Worm (Caenorhabditis elegans): ENCODE measurements around the gene cht-1.

The cht-1 gene

DNA sequence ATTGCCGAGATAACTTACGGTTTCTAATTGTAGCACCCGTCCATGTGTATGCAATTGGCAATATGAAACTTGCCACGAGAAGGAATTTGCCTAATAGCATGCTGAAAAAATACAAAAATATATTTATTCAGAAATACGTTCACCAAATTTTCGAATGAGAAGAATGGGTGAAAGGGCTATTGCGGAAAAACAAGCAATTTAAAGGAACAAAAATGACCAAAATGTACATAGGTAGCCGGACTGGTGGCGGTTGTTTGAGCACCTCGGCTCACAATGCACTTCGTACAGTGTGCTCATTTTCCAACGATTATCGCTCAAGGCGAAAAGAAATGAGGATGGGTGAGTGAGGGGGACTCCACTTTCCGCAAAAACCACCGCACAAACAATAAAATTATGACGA, at the start of gene cht-1:
Gene cht-1 (minus strand): TSS at position 101 of the 400 bp plus-strand sequence.
- TF ChIP-seq tab-1 (GFP tag; IDR thresholded peaks at IDR 0.05) (no peak), cog-1 (tag; optimal IDR thresholded peaks at IDR 0.05) (no peak), ztf-23 (GFP tag; IDR thresholded peaks at IDR 0.05) (no peak), flt-1 (GFP tag; IDR thresholded peaks at IDR 0.05) (no peak), med-1 (GFP tag; optimal IDR thresholded peaks at IDR 0.05; ENCODE audit: insufficient read depth) (no peak), klf-2 (GFP tag; conservative IDR thresholded peaks at IDR 0.05) (no peak), ref-1 (GFP tag; conservative IDR thresholded peaks at IDR 0.05) (no peak), T22C8.4 (GFP tag; IDR thresholded peaks at IDR 0.05) (no peak), ztf-29 (GFP tag; IDR thresholded peaks at IDR 0.05) (no peak)

DNA sequence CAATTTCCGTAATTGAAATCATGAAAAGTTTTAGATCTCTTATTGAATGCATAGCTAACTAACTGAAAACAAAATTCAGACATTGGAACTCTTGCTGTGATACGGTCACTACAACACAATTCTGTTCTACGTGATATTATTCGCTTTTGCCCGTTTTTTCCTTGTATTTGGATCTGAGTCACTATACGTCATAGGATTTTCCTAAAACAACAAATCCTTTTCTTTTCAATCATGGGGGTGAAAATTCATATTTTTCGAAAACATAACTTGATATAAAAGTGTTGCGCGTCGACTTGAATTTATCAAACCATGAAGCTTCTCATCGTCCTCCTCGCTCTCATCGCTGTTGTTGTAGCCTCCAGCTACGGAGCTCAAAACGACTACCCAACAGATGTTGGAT, 46.2 kb upstream of the cht-1 start, which contains the start of gene ZK813.1:
Gene ZK813.1 (plus strand): TSS at position 301 of the 400 bp plus-strand sequence.
- TF ChIP-seq T22C8.4 (GFP tag; IDR thresholded peaks at IDR 0.05) (no peak), ztf-29 (GFP tag; IDR thresholded peaks at IDR 0.05) (no peak)

DNA sequence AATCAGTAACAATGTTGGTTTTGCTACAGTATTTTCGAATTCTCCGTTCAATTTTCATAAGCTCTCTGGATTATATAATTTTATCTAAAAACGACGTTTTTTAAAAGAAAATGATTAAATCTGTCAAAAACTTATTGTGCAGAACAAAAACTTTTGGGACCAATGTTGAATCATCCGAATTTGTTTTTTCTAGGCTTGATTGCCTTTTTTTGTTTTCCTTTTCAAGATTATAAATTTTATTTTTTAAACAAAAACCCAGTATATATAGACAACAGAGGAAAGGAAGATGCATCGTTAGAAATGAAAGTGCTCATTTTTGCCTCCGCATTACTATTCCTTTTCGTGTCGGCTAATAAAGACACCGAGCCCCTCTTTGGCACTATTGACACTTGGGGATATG, 44.7 kb upstream of the cht-1 start, which contains the start of gene ZK813.7:
Gene ZK813.7 (plus strand): TSS at position 301 of the 400 bp plus-strand sequence.
- TF ChIP-seq klf-2 (GFP tag; conservative IDR thresholded peaks at IDR 0.05): no peak
- no peak for TF ChIP-seq cog-1 (tag; optimal IDR thresholded peaks at IDR 0.05)
- TF ChIP-seq ztf-29 (GFP tag; IDR thresholded peaks at IDR 0.05): no peak
- TF ChIP-seq flt-1 (GFP tag; IDR thresholded peaks at IDR 0.05): no peak
- TF ChIP-seq ztf-23 (GFP tag; IDR thresholded peaks at IDR 0.05): no peak
- no peak for TF ChIP-seq med-1 (GFP tag; optimal IDR thresholded peaks at IDR 0.05; ENCODE audit: insufficient read depth)
- no peak for TF ChIP-seq tab-1 (GFP tag; IDR thresholded peaks at IDR 0.05)
- no peak for TF ChIP-seq T22C8.4 (GFP tag; IDR thresholded peaks at IDR 0.05)
- no peak for TF ChIP-seq ref-1 (GFP tag; conservative IDR thresholded peaks at IDR 0.05)

DNA sequence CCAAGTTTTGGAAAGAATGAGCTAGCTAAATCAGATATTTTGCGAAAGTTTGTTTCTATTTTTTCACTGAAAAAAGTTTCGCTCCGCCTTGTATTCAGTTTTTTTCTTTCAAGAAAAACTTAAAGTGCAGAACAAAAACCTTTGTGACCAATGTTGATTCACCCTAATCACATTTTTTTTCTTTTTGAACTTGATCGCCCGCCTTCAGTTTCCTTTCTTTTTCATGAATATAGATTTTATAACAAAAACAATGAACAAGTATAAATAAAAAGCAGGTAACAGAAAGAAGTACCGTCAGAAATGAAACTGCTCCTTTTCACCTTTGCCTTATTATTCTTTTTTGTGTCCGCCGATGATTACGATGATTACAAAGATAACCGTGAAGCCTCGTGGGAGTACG, 43.7 kb upstream of the cht-1 start, which contains the start of gene ZK813.2:
Gene ZK813.2 (plus strand): TSS at position 301 of the 400 bp plus-strand sequence.
- TF ChIP-seq ref-1 (GFP tag; conservative IDR thresholded peaks at IDR 0.05) (no peak), ztf-29 (GFP tag; IDR thresholded peaks at IDR 0.05) (no peak), cog-1 (tag; optimal IDR thresholded peaks at IDR 0.05) (no peak), ztf-23 (GFP tag; IDR thresholded peaks at IDR 0.05) (no peak), tab-1 (GFP tag; IDR thresholded peaks at IDR 0.05) (no peak), T22C8.4 (GFP tag; IDR thresholded peaks at IDR 0.05) (no peak), med-1 (GFP tag; optimal IDR thresholded peaks at IDR 0.05; ENCODE audit: insufficient read depth) (no peak), flt-1 (GFP tag; IDR thresholded peaks at IDR 0.05) (no peak), klf-2 (GFP tag; conservative IDR thresholded peaks at IDR 0.05) (no peak)

DNA sequence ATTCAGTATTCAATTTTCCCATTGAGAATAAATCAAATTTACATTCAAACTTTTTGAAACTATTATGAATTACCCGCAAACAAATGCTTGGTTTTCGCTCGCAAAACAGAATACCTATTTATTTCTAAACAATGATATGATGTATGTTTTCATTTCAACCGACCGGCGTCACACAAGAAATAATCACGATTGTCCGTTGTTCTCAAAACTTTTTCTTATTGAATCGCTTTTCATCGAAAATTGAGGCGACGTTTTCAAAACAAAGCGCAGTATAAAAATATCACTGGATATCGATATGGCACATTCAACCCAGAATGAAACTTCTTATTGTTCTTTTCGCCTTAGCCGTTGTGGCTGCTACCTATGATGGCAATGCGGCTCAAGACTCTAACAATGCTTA, 41.7 kb upstream of the cht-1 start, which contains the start of gene ZK813.3:
Gene ZK813.3 (plus strand): TSS at position 301 of the 400 bp plus-strand sequence.
- TF ChIP-seq ztf-29 (GFP tag; IDR thresholded peaks at IDR 0.05) (no peak), ref-1 (GFP tag; conservative IDR thresholded peaks at IDR 0.05) (no peak), tab-1 (GFP tag; IDR thresholded peaks at IDR 0.05) (no peak), med-1 (GFP tag; optimal IDR thresholded peaks at IDR 0.05; ENCODE audit: insufficient read depth) (no peak), T22C8.4 (GFP tag; IDR thresholded peaks at IDR 0.05) (no peak), flt-1 (GFP tag; IDR thresholded peaks at IDR 0.05) (no peak), ztf-23 (GFP tag; IDR thresholded peaks at IDR 0.05) (no peak), klf-2 (GFP tag; conservative IDR thresholded peaks at IDR 0.05) (no peak), cog-1 (tag; optimal IDR thresholded peaks at IDR 0.05) (no peak)

DNA sequence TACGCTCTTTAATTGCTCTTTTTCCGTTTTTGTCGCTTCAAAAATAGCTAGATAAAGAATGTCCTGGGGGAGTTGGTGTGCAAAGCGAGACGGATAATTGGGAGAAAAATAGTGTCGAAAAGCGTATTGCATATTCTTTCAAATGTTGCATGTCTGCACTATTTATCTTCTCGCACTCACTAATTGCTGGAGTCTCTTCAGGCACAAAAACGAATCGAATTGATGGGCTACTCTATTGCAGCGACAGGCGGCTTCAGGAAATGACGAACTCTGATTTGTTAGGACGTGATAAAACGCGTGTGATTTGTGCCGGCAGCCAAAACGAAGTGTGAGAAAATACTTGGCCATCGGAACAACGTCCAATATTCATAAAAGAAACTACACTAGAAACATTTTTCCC, 40.5 kb upstream of the cht-1 start:
- TF ChIP-seq ztf-23 (GFP tag; IDR thresholded peaks at IDR 0.05) (no peak), klf-2 (GFP tag; conservative IDR thresholded peaks at IDR 0.05) (no peak), T22C8.4 (GFP tag; IDR thresholded peaks at IDR 0.05) (no peak), ztf-29 (GFP tag; IDR thresholded peaks at IDR 0.05) (no peak), tab-1 (GFP tag; IDR thresholded peaks at IDR 0.05) (no peak), flt-1 (GFP tag; IDR thresholded peaks at IDR 0.05) (no peak), med-1 (GFP tag; optimal IDR thresholded peaks at IDR 0.05; ENCODE audit: insufficient read depth) (no peak), cog-1 (tag; optimal IDR thresholded peaks at IDR 0.05) (no peak), ref-1 (GFP tag; conservative IDR thresholded peaks at IDR 0.05) (no peak)

DNA sequence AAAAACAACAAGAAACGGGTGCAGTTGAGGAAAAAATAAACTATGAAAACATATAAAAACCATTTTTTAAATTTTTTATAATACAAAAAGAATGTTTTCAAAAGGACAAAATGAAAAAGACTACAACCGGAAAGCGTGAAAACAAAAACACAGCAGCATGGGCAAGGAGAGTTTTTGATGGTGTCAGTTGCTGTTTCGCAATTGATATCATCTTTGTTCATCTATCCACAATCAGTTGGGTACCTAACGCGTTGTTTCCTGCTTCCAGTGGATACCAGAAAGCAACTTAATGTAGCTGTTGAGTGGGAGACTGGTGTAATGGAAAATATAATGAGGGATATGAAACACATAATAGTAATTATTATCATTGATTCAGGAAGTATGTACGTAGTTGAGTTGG, 40.0 kb upstream of the cht-1 start:
- TF ChIP-seq med-1 (GFP tag; optimal IDR thresholded peaks at IDR 0.05; ENCODE audit: insufficient read depth) (no peak), tab-1 (GFP tag; IDR thresholded peaks at IDR 0.05) (no peak), ztf-23 (GFP tag; IDR thresholded peaks at IDR 0.05) (no peak), cog-1 (tag; optimal IDR thresholded peaks at IDR 0.05) (no peak), klf-2 (GFP tag; conservative IDR thresholded peaks at IDR 0.05) (no peak), ztf-29 (GFP tag; IDR thresholded peaks at IDR 0.05) (no peak), T22C8.4 (GFP tag; IDR thresholded peaks at IDR 0.05) (no peak), ref-1 (GFP tag; conservative IDR thresholded peaks at IDR 0.05) (no peak), flt-1 (GFP tag; IDR thresholded peaks at IDR 0.05) (no peak)

DNA sequence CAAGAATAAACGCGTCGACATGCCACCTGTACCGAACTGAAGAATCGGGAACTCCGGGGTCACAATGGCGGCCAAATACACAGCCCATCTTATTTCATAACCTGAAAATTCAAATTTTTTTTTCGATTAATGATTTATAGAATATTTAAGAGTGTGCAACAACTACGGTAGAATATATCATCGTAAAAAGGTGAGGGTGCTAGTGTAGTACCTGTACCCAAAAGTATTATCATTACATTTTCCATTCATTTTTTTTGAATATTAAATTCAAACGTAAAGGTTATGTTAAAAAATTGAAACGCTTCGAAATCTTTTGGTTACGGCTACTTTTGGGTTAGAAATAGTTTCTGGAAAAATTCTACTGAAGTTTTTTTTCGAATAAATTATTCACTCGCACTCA, 30.2 kb upstream of the cht-1 start, which contains the start of gene ZK813.4:
Gene ZK813.4 (minus strand): TSS at position 101 of the 400 bp plus-strand sequence.
- TF ChIP-seq ztf-23 (GFP tag; IDR thresholded peaks at IDR 0.05): no peak
- no peak for TF ChIP-seq flt-1 (GFP tag; IDR thresholded peaks at IDR 0.05)
- no peak for TF ChIP-seq med-1 (GFP tag; optimal IDR thresholded peaks at IDR 0.05; ENCODE audit: insufficient read depth)
- TF ChIP-seq tab-1 (GFP tag; IDR thresholded peaks at IDR 0.05): no peak
- no peak for TF ChIP-seq ref-1 (GFP tag; conservative IDR thresholded peaks at IDR 0.05)
- no peak for TF ChIP-seq klf-2 (GFP tag; conservative IDR thresholded peaks at IDR 0.05)
- TF ChIP-seq T22C8.4 (GFP tag; IDR thresholded peaks at IDR 0.05): no peak
- no peak for TF ChIP-seq ztf-29 (GFP tag; IDR thresholded peaks at IDR 0.05)
- no peak for TF ChIP-seq cog-1 (tag; optimal IDR thresholded peaks at IDR 0.05)

DNA sequence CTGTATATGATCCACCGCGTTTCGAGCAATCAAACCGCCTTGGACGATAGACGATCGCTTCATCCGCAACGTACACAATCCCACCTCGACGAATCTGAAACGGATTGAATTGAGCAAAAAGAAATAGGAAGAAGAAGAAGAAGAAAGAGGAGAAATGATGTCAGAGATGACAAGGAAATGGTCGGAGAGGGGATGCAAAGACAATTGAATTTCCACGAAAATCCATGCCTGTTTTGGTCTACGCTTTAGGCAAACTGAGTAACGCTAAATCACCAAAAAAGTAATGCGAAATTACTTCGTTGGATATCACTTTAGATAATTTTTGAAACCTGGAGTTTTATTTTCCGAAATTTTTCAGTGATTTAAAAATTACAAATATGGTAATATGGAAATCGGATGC, 29.3 kb upstream of the cht-1 start:
- TF ChIP-seq med-1 (GFP tag; optimal IDR thresholded peaks at IDR 0.05; ENCODE audit: insufficient read depth) (no peak), ztf-29 (GFP tag; IDR thresholded peaks at IDR 0.05) (no peak), klf-2 (GFP tag; conservative IDR thresholded peaks at IDR 0.05) (no peak), cog-1 (tag; optimal IDR thresholded peaks at IDR 0.05) (no peak), ztf-23 (GFP tag; IDR thresholded peaks at IDR 0.05) (no peak)

DNA sequence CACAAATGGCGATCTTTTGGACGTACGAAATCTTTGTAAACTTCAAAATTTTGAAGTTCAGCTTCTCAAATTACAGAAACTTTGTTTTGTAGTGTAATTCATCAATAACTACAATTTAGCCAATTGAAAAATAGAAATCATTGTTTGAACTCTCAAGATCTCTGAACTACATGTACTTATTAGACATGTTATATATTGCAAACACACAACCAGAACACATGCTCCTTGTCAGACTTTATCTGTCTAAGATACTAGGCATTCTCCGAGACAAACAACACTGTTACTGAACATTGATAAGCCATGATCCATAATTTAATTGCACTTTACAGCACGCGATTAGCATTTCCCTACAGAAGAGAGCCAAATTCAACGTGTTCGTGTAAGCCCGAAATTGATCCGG, 24.7 kb upstream of the cht-1 start, which contains the start of gene ZK813.6:
Gene ZK813.6 (plus strand): TSS at position 301 of the 400 bp plus-strand sequence.
- no peak for TF ChIP-seq cog-1 (tag; optimal IDR thresholded peaks at IDR 0.05)
- no peak for TF ChIP-seq tab-1 (GFP tag; IDR thresholded peaks at IDR 0.05)
- no peak for TF ChIP-seq med-1 (GFP tag; optimal IDR thresholded peaks at IDR 0.05; ENCODE audit: insufficient read depth)
- TF ChIP-seq ztf-29 (GFP tag; IDR thresholded peaks at IDR 0.05): no peak
- no peak for TF ChIP-seq ref-1 (GFP tag; conservative IDR thresholded peaks at IDR 0.05)
- no peak for TF ChIP-seq T22C8.4 (GFP tag; IDR thresholded peaks at IDR 0.05)
- no peak for TF ChIP-seq flt-1 (GFP tag; IDR thresholded peaks at IDR 0.05)
- TF ChIP-seq ztf-23 (GFP tag; IDR thresholded peaks at IDR 0.05): no peak
- no peak for TF ChIP-seq klf-2 (GFP tag; conservative IDR thresholded peaks at IDR 0.05)

All from whole organism, midembryonic.